Fruit fly (Drosophila melanogaster): Measurements from ENCODE around the gene CG13994.

Gene CG13994

DNA sequence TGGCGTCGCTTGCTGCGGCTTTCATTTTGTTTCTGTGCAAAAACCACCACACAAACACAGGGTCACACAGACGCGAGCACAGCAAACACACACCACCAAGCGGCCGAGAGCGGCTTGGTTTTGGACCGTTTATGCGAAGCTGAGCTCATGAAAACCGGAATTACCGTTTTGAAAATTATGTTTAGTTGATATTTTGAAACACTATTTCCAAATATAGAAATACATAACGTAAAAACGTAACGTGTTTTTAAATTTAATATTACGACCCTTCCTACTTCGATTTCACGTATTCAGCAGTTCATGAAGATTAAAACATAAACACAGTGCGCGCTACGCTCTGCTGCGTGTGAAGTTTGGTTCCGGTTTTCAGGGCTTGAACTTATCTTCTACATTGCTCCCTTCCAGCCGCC is 11.6 kb upstream of the CG13994 start (continued):
- TF ChIP-seq zf30C (GFP tag; optimal IDR thresholded peaks at IDR 0.05) (peak; percentile 32), CG14014 (GFP tag; IDR thresholded peaks at IDR 0.05) (peak; percentile 96), Drgx (GFP tag; IDR thresholded peaks at IDR 0.05) (peak; percentile 96), Side (GFP tag; optimal IDR thresholded peaks at IDR 0.05) (peak; percentile 98), CG42726 (GFP tag; IDR thresholded peaks at IDR 0.05; ENCODE audit: partially characterized antibody) (no peak), CG13424 (tag; optimal IDR thresholded peaks at IDR 0.05) (peak; percentile 98), CG16815 (GFP tag; optimal IDR thresholded peaks at IDR 0.05) (peak; percentile 72), CG6272 (GFP tag; IDR thresholded peaks at IDR 0.05) (peak; percentile 58; the same call in 1 of the 2 replicates), cato (GFP tag; optimal IDR thresholded peaks at IDR 0.05; ENCODE audit: borderline replicate concordance) (peak; percentile 82), disco-r (GFP tag; optimal IDR thresholded peaks at IDR 0.05) (peak; percentile 87), tll (GFP tag; optimal IDR thresholded peaks at IDR 0.05) (peak in 1 of 2 experiments; percentile 27), ATbp (GFP tag; optimal IDR thresholded peaks at IDR 0.05) (peak; percentile 95), MTF-1 (GFP tag; optimal IDR thresholded peaks at IDR 0.05; ENCODE audit: borderline replicate concordance) (peak; percentile 91), cad (GFP tag; optimal IDR thresholded peaks at IDR 0.05) (no peak), CG1603 (tag; optimal IDR thresholded peaks at IDR 0.05) (peak; percentile 97), odd (GFP tag; optimal IDR thresholded peaks at IDR 0.05) (peak; percentile 97), CG9797 (GFP tag; optimal IDR thresholded peaks at IDR 0.05) (peak; percentile 38), CG3281 (GFP tag; optimal IDR thresholded peaks at IDR 0.05) (peak; percentile 97), lilli (GFP tag; optimal IDR thresholded peaks at IDR 0.05) (peak; percentile 97), Rfx (GFP tag; IDR thresholded peaks at IDR 0.05) (peak; percentile 97), yki (optimal IDR thresholded peaks at IDR 0.05) (no peak), sr (GFP tag; IDR thresholded peaks at IDR 0.05) (peak; percentile 75; the same call in 2 of the 3 replicates), Optix (GFP tag; IDR thresholded peaks at IDR 0.05) (peak; percentile 91), CG15073 (GFP tag; optimal IDR thresholded peaks at IDR 0.05) (peak; percentile 47), HLH54F (GFP tag; optimal IDR thresholded peaks at IDR 0.05) (peak; percentile 93), Max (GFP tag; optimal IDR thresholded peaks at IDR 0.05) (peak; percentile 95), bowl (GFP tag; IDR thresholded peaks at IDR 0.05) (peak; percentile 90), ara (GFP tag; IDR thresholded peaks at IDR 0.05) (peak; percentile 96), klu (GFP tag; IDR thresholded peaks at IDR 0.05) (peak; percentile 83), Awh (GFP tag; IDR thresholded peaks at IDR 0.05) (peak; percentile 89), CG11723 (GFP tag; optimal IDR thresholded peaks at IDR 0.05) (peak; percentile 95), CG12299 (tag; optimal IDR thresholded peaks at IDR 0.05) (peak; percentile 97), Doc3 (GFP tag; IDR thresholded peaks at IDR 0.05; ENCODE audit: partially characterized antibody) (no peak), ftz-f1 (GFP tag; optimal IDR thresholded peaks at IDR 0.05) (peak; percentile 79), cas (GFP tag; IDR thresholded peaks at IDR 0.05) (peak; percentile 84), da (GFP tag; optimal IDR thresholded peaks at IDR 0.05) (peak; percentile 86), bcd (GFP tag; optimal IDR thresholded peaks at IDR 0.05) (peak; percentile 94), nerfin-2 (GFP tag; IDR thresholded peaks at IDR 0.05; ENCODE audit: partially characterized antibody) (no peak), Kr (GFP tag; optimal IDR thresholded peaks at IDR 0.05) (peak; percentile 27), CG11504 (tag; optimal IDR thresholded peaks at IDR 0.05) (peak; percentile 95), jing (GFP tag; optimal IDR thresholded peaks at IDR 0.05) (peak; percentile 85), inv (GFP tag; IDR thresholded peaks at IDR 0.05; ENCODE audit: partially characterized antibody) (no peak), CG15514 (GFP tag; optimal IDR thresholded peaks at IDR 0.05) (peak; percentile 93), CG31441 (GFP tag; IDR thresholded peaks at IDR 0.05) (peak; percentile 96), Sry-β (GFP tag; optimal IDR thresholded peaks at IDR 0.05) (peak; percentile 60), CG18764 (GFP tag; optimal IDR thresholded peaks at IDR 0.05) (peak; percentile 85), Fer3 (tag; optimal IDR thresholded peaks at IDR 0.05) (peak; percentile 97), CG8281 (tag; optimal IDR thresholded peaks at IDR 0.05) (peak; percentile 83), slou (GFP tag; optimal IDR thresholded peaks at IDR 0.05) (peak; percentile 72), CG14965 (GFP tag; optimal IDR thresholded peaks at IDR 0.05; ENCODE audit: borderline replicate concordance) (peak; percentile 62)

All from whole organism, embryonic.